Worm (Caenorhabditis elegans) whole organism, midembryonic: ENCODE data around the gene F13A2.2.

Source experiments
- flt-1 ChIP-seq: fragments of 200-800 bp; sonication (Bioruptor generic); IDR thresholded peaks from 2 replicates; pipeline ENCODE4 v1.3.6; 2022; ENCODE audit warnings: missing genetic modification characterization, missing compliant biosample characterization
- klf-2 ChIP-seq: fragments of 200-800 bp; sonication (Bioruptor generic); conservative IDR thresholded peaks from 2 replicates; pipeline ENCODE4 v1.3.6; 2022; ENCODE audit warnings: missing genetic modification reagents, missing genetic modification characterization, missing compliant biosample characterization
- ref-1 ChIP-seq: fragments of 200-800 bp; sonication (Bioruptor generic); conservative IDR thresholded peaks from 2 replicates; pipeline ENCODE4 v1.3.6; 2022; ENCODE audit warnings: missing genetic modification reagents, missing genetic modification characterization, missing compliant biosample characterization
- tab-1 ChIP-seq: fragments of 200-800 bp; sonication (Bioruptor generic); IDR thresholded peaks from 2 replicates; pipeline ENCODE4 v1.3.6; 2022; ENCODE audit warnings: missing genetic modification characterization, missing compliant biosample characterization
- ztf-29 ChIP-seq: fragments of 200-800 bp; sonication (Bioruptor generic); IDR thresholded peaks from 2 replicates; pipeline ENCODE4 v1.3.6; 2022; ENCODE audit warnings: missing genetic modification reagents, missing genetic modification characterization, missing compliant biosample characterization

- TF ChIP-seq ref-1 (GFP tag; lab: Robert Waterston, UW) (no peak), klf-2 (GFP tag; lab: Robert Waterston, UW) (no peak), flt-1 (GFP tag; lab: Robert Waterston, UW) (no peak), tab-1 (GFP tag; lab: Robert Waterston, UW) (no peak), ztf-29 (GFP tag; lab: Robert Waterston, UW) (no peak)
Observed at ce11 chrV:4346799-4347198, 37.6 kb downstream of the F13A2.2 start, which contains the start of gene mcm-7.
